Fruit fly (Drosophila melanogaster) whole organism, embryonic: ENCODE measurements around the gene osp.

Experiments used
- C15 ChIP-seq: fragments of 200-800 bp; sonication (Bioruptor generic); IDR thresholded peaks from 3 replicates; pipeline ENCODE4 v1.3.6; 2022; ENCODE audit warnings: missing biosample characterization, missing genetic modification characterization
- CG10959 ChIP-seq: fragments of 200-800 bp; sonication (Bioruptor generic); IDR thresholded peaks from 2 replicates; pipeline ENCODE4 v1.3.6; 2022; ENCODE audit warnings: missing biosample characterization, missing genetic modification characterization
- CG11456 ChIP-seq: fragments of 200-800 bp; sonication (Bioruptor generic); IDR thresholded peaks from 3 replicates; pipeline ENCODE4 v1.3.6; 2022; ENCODE audit warnings: missing biosample characterization, missing genetic modification characterization
- CG1233 ChIP-seq: fragments of 200-800 bp; sonication (Bioruptor generic); optimal IDR thresholded peaks from 4 replicates; lab custom pipeline; 2018; ENCODE audit warnings: missing biosample characterization, mild to moderate bottlenecking, missing genetic modification characterization
- CG12659 ChIP-seq: fragments of 200-800 bp; sonication (Bioruptor generic); optimal IDR thresholded peaks from 3 replicates; lab custom pipeline; 2017; ENCODE audit warnings: mild to moderate bottlenecking, missing biosample characterization, missing genetic modification reagents, missing genetic modification characterization
- CG14441 ChIP-seq: fragments of 200-800 bp; sonication (Bioruptor generic); IDR thresholded peaks from 2 replicates; pipeline ENCODE4 v1.3.6; 2022; ENCODE audit warnings: missing biosample characterization, missing genetic modification characterization
- CG14667 ChIP-seq: fragments of 200-800 bp; sonication (Bioruptor generic); IDR thresholded peaks from 2 replicates; pipeline ENCODE4 v1.3.6; 2022; ENCODE audit warnings: missing biosample characterization, missing genetic modification characterization
- CG16863 ChIP-seq: fragments of 200-800 bp; sonication (Bioruptor generic); optimal IDR thresholded peaks from 3 replicates; lab custom pipeline; 2016; ENCODE audit warnings: missing biosample characterization, missing genetic modification characterization
- CG17568 ChIP-seq: fragments of 200-800 bp; sonication (Bioruptor generic); optimal IDR thresholded peaks from 2 replicates; lab custom pipeline; 2018; ENCODE audit warnings: missing biosample characterization, mild to moderate bottlenecking, missing genetic modification characterization, moderate library complexity
- CG18599 ChIP-seq: fragments of 200-800 bp; sonication (Bioruptor generic); optimal IDR thresholded peaks from 3 replicates; lab custom pipeline; 2017; ENCODE audit warnings: missing biosample characterization, missing genetic modification characterization, mild to moderate bottlenecking, moderate library complexity, missing genetic modification reagents
- CG18764 ChIP-seq: fragments of 200-800 bp; sonication (Bioruptor generic); optimal IDR thresholded peaks from 3 replicates; lab custom pipeline; 2016; ENCODE audit warnings: missing biosample characterization, missing genetic modification characterization
- CG2202 ChIP-seq: fragments of 200-800 bp; sonication (Bioruptor generic); optimal IDR thresholded peaks from 2 replicates; lab custom pipeline; 2018; ENCODE audit warnings: missing biosample characterization, mild to moderate bottlenecking, missing genetic modification characterization
- CG31365 ChIP-seq: fragments of 200-800 bp; sonication (Bioruptor generic); optimal IDR thresholded peaks from 2 replicates; lab custom pipeline; 2018; ENCODE audit warnings: missing biosample characterization, mild to moderate bottlenecking, missing genetic modification characterization
- CG32772 ChIP-seq: fragments of 200-800 bp; sonication (Bioruptor generic); IDR thresholded peaks from 2 replicates; pipeline ENCODE4 v1.3.6; 2022; ENCODE audit warnings: missing biosample characterization, missing genetic modification characterization
- CG33557 ChIP-seq: fragments of 200-800 bp; sonication (Bioruptor generic); optimal IDR thresholded peaks from 2 replicates; lab custom pipeline; 2019; ENCODE audit warnings: missing biosample characterization, mild to moderate bottlenecking, missing genetic modification characterization, moderate library complexity
- CG34224 ChIP-seq: fragments of 200-800 bp; sonication (Bioruptor generic); IDR thresholded peaks from 3 replicates; pipeline ENCODE4 v1.3.6; 2022; ENCODE audit warnings: missing biosample characterization, missing genetic modification characterization; ENCODE audit not compliant: partially characterized antibody
- CG3726 ChIP-seq: fragments of 200-800 bp; sonication (Bioruptor generic); IDR thresholded peaks from 3 replicates; pipeline ENCODE4, ENCODE4 v1.3.6; 2022; ENCODE audit warnings: missing biosample characterization, missing genetic modification characterization
- CG4282 ChIP-seq: fragments of 200-800 bp; sonication (Bioruptor generic); optimal IDR thresholded peaks from 2 replicates; lab custom pipeline; 2016; ENCODE audit warnings: missing biosample characterization, missing genetic modification characterization
- CG5180 ChIP-seq: fragments of 200-800 bp; sonication (Bioruptor generic); optimal IDR thresholded peaks from 3 replicates; lab custom pipeline; 2017; ENCODE audit warnings: missing biosample characterization, missing genetic modification characterization, mild to moderate bottlenecking, moderate library complexity, missing genetic modification reagents
- CG6683 ChIP-seq: fragments of 200-800 bp; sonication (Bioruptor generic); optimal IDR thresholded peaks from 2 replicates; lab custom pipeline; 2017; ENCODE audit warnings: missing biosample characterization, mild to moderate bottlenecking, missing genetic modification characterization, missing genetic modification reagents
- CG7271 ChIP-seq: fragments of 200-800 bp; sonication (Bioruptor generic); optimal IDR thresholded peaks from 2 replicates; lab custom pipeline; 2018; ENCODE audit warnings: missing biosample characterization, mild to moderate bottlenecking, missing genetic modification characterization, moderate library complexity
- CG7987 ChIP-seq: fragments of 200-800 bp; sonication (Bioruptor generic); optimal IDR thresholded peaks from 2 replicates; lab custom pipeline; 2018; ENCODE audit warnings: missing biosample characterization, mild to moderate bottlenecking, missing genetic modification characterization, moderate library complexity
- CG9797 ChIP-seq: fragments of 200-800 bp; sonication (Bioruptor generic); optimal IDR thresholded peaks from 3 replicates; lab custom pipeline; 2018; ENCODE audit warnings: missing biosample characterization, mild to moderate bottlenecking, missing genetic modification characterization
- Chrac-16 ChIP-seq: fragments of 200-800 bp; sonication (Bioruptor generic); optimal IDR thresholded peaks from 3 replicates; lab custom pipeline; 2016; ENCODE audit warnings: missing biosample characterization, missing genetic modification characterization
- Doc2 ChIP-seq: fragments of 200-800 bp; sonication (Bioruptor generic); IDR thresholded peaks from 2 replicates; pipeline ENCODE4 v1.3.6; 2022; ENCODE audit warnings: missing biosample characterization, missing genetic modification characterization
- HLH54F ChIP-seq: fragments of 200-800 bp; sonication (Bioruptor generic); optimal IDR thresholded peaks from 3 replicates; lab custom pipeline; 2016; ENCODE audit warnings: missing biosample characterization, missing genetic modification characterization
- Hmx ChIP-seq: fragments of 200-800 bp; sonication (Bioruptor generic); optimal IDR thresholded peaks from 2 replicates; lab custom pipeline; 2016; ENCODE audit warnings: missing biosample characterization, missing genetic modification characterization
- Lim3 ChIP-seq: fragments of 200-800 bp; sonication (Bioruptor generic); IDR thresholded peaks from 2 replicates; pipeline ENCODE4 v1.3.6; 2022; ENCODE audit warnings: missing biosample characterization, missing genetic modification characterization
- Mad ChIP-seq: fragments of 200-800 bp; sonication (Bioruptor generic); optimal IDR thresholded peaks from 2 replicates; lab custom pipeline; 2016; ENCODE audit warnings: missing biosample characterization, missing genetic modification characterization
- Myb ChIP-seq: fragments of 200-800 bp; sonication (Bioruptor generic); optimal IDR thresholded peaks from 2 replicates; lab custom pipeline; 2016; ENCODE audit warnings: missing biosample characterization, missing genetic modification characterization
- Nf-YB ChIP-seq: fragments of 200-800 bp; sonication (Bioruptor generic); optimal IDR thresholded peaks from 3 replicates; lab custom pipeline; 2019; ENCODE audit warnings: missing biosample characterization, mild to moderate bottlenecking, missing genetic modification characterization, moderate library complexity
- Side ChIP-seq: fragments of 200-800 bp; sonication (Bioruptor generic); optimal IDR thresholded peaks from 2 replicates; lab custom pipeline; 2016; ENCODE audit warnings: missing biosample characterization, missing genetic modification characterization
- Tbp ChIP-seq: fragments of >200 bp; optimal IDR thresholded peaks from 2 replicates; lab custom pipeline; 2018; ENCODE audit warnings: missing biosample characterization, missing genetic modification characterization
- ash1 ChIP-seq: fragments of 200-800 bp; sonication (Bioruptor generic); optimal IDR thresholded peaks from 2 replicates; lab custom pipeline; 2018; ENCODE audit warnings: missing biosample characterization, mild to moderate bottlenecking, missing genetic modification characterization
- caup ChIP-seq: fragments of 200-800 bp; sonication (Bioruptor generic); optimal IDR thresholded peaks from 3 replicates; lab custom pipeline; 2017; ENCODE audit warnings: missing biosample characterization, mild to moderate bottlenecking, missing genetic modification characterization, moderate library complexity; ENCODE audit not compliant: severe bottlenecking
- dati ChIP-seq: fragments of 200-800 bp; sonication (Bioruptor generic); IDR thresholded peaks from 2 replicates; pipeline ENCODE4 v1.3.6; 2022; ENCODE audit warnings: missing biosample characterization, missing genetic modification characterization
- eyg ChIP-seq: fragments of 200-800 bp; sonication (Bioruptor generic); optimal IDR thresholded peaks from 3 replicates; lab custom pipeline; 2016; ENCODE audit warnings: missing biosample characterization, missing genetic modification characterization
- gce ChIP-seq: fragments of 200-800 bp; sonication (Bioruptor generic); IDR thresholded peaks from 3 replicates; pipeline ENCODE4 v1.3.6; 2022; ENCODE audit warnings: missing biosample characterization, missing genetic modification characterization
- hbn ChIP-seq: fragments of 200-800 bp; sonication (Bioruptor generic); IDR thresholded peaks from 2 replicates; pipeline ENCODE4 v1.3.6; 2022; ENCODE audit warnings: missing biosample characterization, missing genetic modification characterization; ENCODE audit not compliant: partially characterized antibody
- jigr1 ChIP-seq: fragments of 200-800 bp; sonication (Bioruptor generic); IDR thresholded peaks from 3 replicates; pipeline ENCODE4 v1.3.6; 2022; ENCODE audit warnings: missing biosample characterization, missing genetic modification characterization
- ken ChIP-seq: fragments of 200-800 bp; sonication (Bioruptor generic); IDR thresholded peaks from 3 replicates; pipeline ENCODE4 v1.3.6; 2022; ENCODE audit warnings: missing biosample characterization, missing genetic modification characterization
- lbe ChIP-seq: fragments of 200-800 bp; sonication (Bioruptor generic); optimal IDR thresholded peaks from 2 replicates; lab custom pipeline; 2016; ENCODE audit warnings: missing biosample characterization, mild to moderate bottlenecking, missing genetic modification characterization
- lmd ChIP-seq: fragments of 200-800 bp; sonication (Bioruptor generic); IDR thresholded peaks from 2 replicates; pipeline ENCODE4 v1.3.6; 2022; ENCODE audit warnings: missing biosample characterization, missing genetic modification characterization
- nerfin-2 ChIP-seq: fragments of 200-800 bp; sonication (Bioruptor generic); IDR thresholded peaks from 2 replicates; pipeline ENCODE4 v1.3.6; 2022; ENCODE audit warnings: missing biosample characterization, missing genetic modification characterization; ENCODE audit not compliant: partially characterized antibody
- pum ChIP-seq: fragments of 200-800 bp; sonication (Bioruptor generic); optimal IDR thresholded peaks from 2 replicates; lab custom pipeline; 2016; ENCODE audit warnings: missing biosample characterization, missing genetic modification characterization
- sim ChIP-seq: fragments of 200-800 bp; sonication (Bioruptor generic); IDR thresholded peaks from 2 replicates; pipeline ENCODE4 v1.3.6; 2022; ENCODE audit warnings: missing biosample characterization, missing genetic modification characterization
- tio ChIP-seq: fragments of 200-800 bp; sonication (Bioruptor generic); optimal IDR thresholded peaks from 2 replicates; lab custom pipeline; 2017; ENCODE audit warnings: missing biosample characterization, missing genetic modification characterization, inconsistent platforms
- twi ChIP-seq: fragments of 200-800 bp; optimal IDR thresholded peaks from 2 replicates; lab custom pipeline; 2019; ENCODE audit warnings: missing biosample characterization, mild to moderate bottlenecking, missing genetic modification characterization, moderate library complexity
- wek ChIP-seq: fragments of 200-800 bp; sonication (Bioruptor generic); optimal IDR thresholded peaks from 3 replicates; lab custom pipeline; 2018; ENCODE audit warnings: missing biosample characterization, mild to moderate bottlenecking, missing genetic modification characterization, moderate library complexity

osp gene

DNA sequence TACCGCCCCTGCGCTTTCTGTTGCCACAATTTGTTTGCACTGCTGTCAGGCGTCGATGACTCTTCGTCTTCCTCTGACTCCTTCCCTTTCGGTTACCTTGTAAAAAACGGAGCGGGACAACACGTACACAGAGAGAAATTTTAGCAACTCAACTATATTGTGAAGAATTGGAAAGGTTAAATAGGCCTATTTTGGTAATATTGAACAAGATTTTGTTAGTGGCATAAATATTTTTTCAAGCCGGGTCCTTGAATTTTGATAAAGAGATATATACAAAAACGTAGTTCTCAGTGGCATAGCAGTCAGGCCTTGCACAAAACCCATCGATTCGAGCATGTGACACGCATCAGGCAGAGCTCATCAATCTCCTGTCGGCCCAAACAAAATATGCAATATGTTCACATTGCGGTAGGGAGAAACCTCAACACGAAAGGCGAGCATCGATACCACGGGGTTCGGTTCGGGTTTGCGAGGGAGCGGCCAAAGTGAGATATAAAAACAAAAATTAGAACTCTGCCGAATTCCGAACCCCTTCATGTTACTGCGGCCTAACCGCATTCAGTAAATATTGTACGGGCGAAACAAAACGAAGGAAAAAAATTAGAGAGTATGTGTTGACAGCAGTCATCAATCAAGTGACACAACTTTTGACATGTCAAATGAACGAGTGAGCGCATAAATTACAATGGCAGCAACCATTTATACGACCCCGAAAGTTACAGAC lies 135.1 kb downstream of the osp start (continued):
- TF ChIP-seq ash1 (GFP tag; lab: Kevin White, UChicago) (no peak), CG1233 (GFP tag; lab: Kevin White, UChicago) (peak; percentile 75), HLH54F (GFP tag; lab: Kevin White, UChicago) (peak; percentile 50), dati (GFP tag; lab: Robert Waterston, UW) (peak; percentile 67; the same call in 1 of the 2 replicates), caup (GFP tag; lab: Kevin White, UChicago) (peak; percentile 19), pum (peak; percentile 85), ken (GFP tag; lab: Robert Waterston, UW) (peak; percentile 73; the same call in 2 of the 3 replicates), CG4282 (GFP tag; lab: Kevin White, UChicago) (peak; percentile 24), sim (peak; percentile 64), CG17568 (GFP tag; lab: Kevin White, UChicago) (no peak), CG9797 (GFP tag; lab: Kevin White, UChicago) (no peak), Doc2 (GFP tag; lab: Robert Waterston, UW) (no peak), Chrac-16 (GFP tag; lab: Kevin White, UChicago) (peak; percentile 57), lbe (GFP tag; lab: Kevin White, UChicago) (peak; percentile 82), CG14667 (GFP tag; lab: Robert Waterston, UW) (peak; percentile 56), CG12659 (GFP tag; lab: Kevin White, UChicago) (peak; percentile 49), CG16863 (peak; percentile 77), gce (GFP tag; lab: Robert Waterston, UW) (0 out of 3 replicates have a peak, but pooled peaks have one; percentile 44), Myb (GFP tag; lab: Kevin White, UChicago) (peak; percentile 29), Lim3 (GFP tag; lab: Robert Waterston, UW) (0 out of 2 replicates have a peak, but pooled peaks have one; percentile 28), CG31365 (tag; lab: Kevin White, UChicago) (no peak), Side (peak; percentile 83), CG2202 (tag; lab: Kevin White, UChicago) (peak; percentile 59), jigr1 (GFP tag; lab: Robert Waterston, UW) (no peak), CG18599 (GFP tag; lab: Kevin White, UChicago) (peak; percentile 67), CG5180 (GFP tag; lab: Kevin White, UChicago) (peak; percentile 55), CG3726 (GFP tag; lab: Robert Waterston, UW) (0 out of 3 replicates have a peak, but pooled peaks have one; percentile 40), CG32772 (GFP tag; lab: Robert Waterston, UW) (peak; percentile 84), CG11456 (GFP tag; lab: Robert Waterston, UW) (0 out of 3 replicates have a peak, but pooled peaks have one; percentile 61), lmd (peak; percentile 57), CG6683 (GFP tag; lab: Kevin White, UChicago) (peak; percentile 18), CG33557 (GFP tag; lab: Kevin White, UChicago) (peak; percentile 70), Mad (GFP tag; lab: Kevin White, UChicago) (peak; percentile 51), wek (GFP tag; lab: Kevin White, UChicago) (peak; percentile 19), Hmx (GFP tag; lab: Kevin White, UChicago) (peak; percentile 31), C15 (GFP tag; lab: Robert Waterston, UW) (no peak), CG34224 (no peak), CG18764 (GFP tag; lab: Kevin White, UChicago) (peak; percentile 77), eyg (GFP tag; lab: Kevin White, UChicago) (peak; percentile 44), CG10959 (peak; percentile 92), tio (GFP tag; lab: Kevin White, UChicago) (peak; percentile 67), nerfin-2 (GFP tag; lab: Robert Waterston, UW) (no peak), hbn (GFP tag; lab: Robert Waterston, UW) (no peak), CG14441 (GFP tag; lab: Robert Waterston, UW) (peak; percentile 67), CG7987 (GFP tag; lab: Kevin White, UChicago) (no peak), twi (tag; lab: Kevin White, UChicago) (peak; percentile 92), CG7271 (tag; lab: Kevin White, UChicago) (peak; percentile 77), Nf-YB (peak; percentile 34), Tbp (GFP tag; lab: Kevin White, UChicago) (no peak)
